Fruit fly (Drosophila melanogaster) whole organism, pupa: ENCODE measurements around the gene RanGAP.

Experiments used
- CG13204 ChIP-seq: fragments of 200-800 bp; sonication (Bioruptor generic); optimal IDR thresholded peaks from 2 replicates; lab custom pipeline; 2018; ENCODE audit warnings: missing biosample characterization, mild to moderate bottlenecking, missing genetic modification characterization, moderate library complexity
- CG17806 ChIP-seq: fragments of 200-800 bp; sonication (Bioruptor generic); optimal IDR thresholded peaks from 2 replicates; lab custom pipeline; 2018; ENCODE audit warnings: missing biosample characterization, mild to moderate bottlenecking, missing genetic modification characterization, moderate library complexity
- CG32121 ChIP-seq: fragments of 200-800 bp; sonication (Bioruptor generic); IDR thresholded peaks from 2 replicates; pipeline ENCODE4 v1.3.6; 2022; ENCODE audit warnings: missing biosample characterization, missing genetic modification characterization
- CG4496 ChIP-seq: fragments of 200-800 bp; sonication (Bioruptor generic); IDR thresholded peaks from 3 replicates; pipeline ENCODE4 v1.3.6; 2022; ENCODE audit warnings: missing biosample characterization, missing genetic modification characterization
- CG8159 ChIP-seq: fragments of 200-800 bp; sonication (Bioruptor generic); optimal IDR thresholded peaks from 3 replicates; lab custom pipeline; 2018; ENCODE audit warnings: missing biosample characterization, mild to moderate bottlenecking, missing genetic modification characterization, moderate library complexity
- CG9948 ChIP-seq: fragments of 200-800 bp; sonication (Bioruptor generic); optimal IDR thresholded peaks from 2 replicates; lab custom pipeline; 2018; ENCODE audit warnings: missing biosample characterization, mild to moderate bottlenecking, missing genetic modification characterization, moderate library complexity
- Ets98B ChIP-seq: fragments of 200-800 bp; sonication (Bioruptor generic); IDR thresholded peaks from 2 replicates; pipeline ENCODE4 v1.3.6; 2022; ENCODE audit warnings: missing biosample characterization, missing genetic modification characterization
- Pif1A ChIP-seq: fragments of 200-800 bp; sonication (Bioruptor generic); optimal IDR thresholded peaks from 3 replicates; lab custom pipeline; 2016; ENCODE audit warnings: missing biosample characterization, missing genetic modification characterization
- Snoo ChIP-seq: fragments of 200-800 bp; sonication (Bioruptor generic); optimal IDR thresholded peaks from 3 replicates; lab custom pipeline; 2017; ENCODE audit warnings: missing biosample characterization, mild to moderate bottlenecking, missing genetic modification characterization, inconsistent platforms
- fd96Ca ChIP-seq: fragments of 200-800 bp; sonication (Bioruptor generic); IDR thresholded peaks from 3 replicates; pipeline ENCODE4 v1.3.6; 2022; ENCODE audit warnings: missing biosample characterization, missing genetic modification characterization
- gl ChIP-seq: fragments of 200-800 bp; sonication (Bioruptor generic); optimal IDR thresholded peaks from 2 replicates; lab custom pipeline; 2018; ENCODE audit warnings: missing biosample characterization, mild to moderate bottlenecking, missing genetic modification characterization

DNA sequence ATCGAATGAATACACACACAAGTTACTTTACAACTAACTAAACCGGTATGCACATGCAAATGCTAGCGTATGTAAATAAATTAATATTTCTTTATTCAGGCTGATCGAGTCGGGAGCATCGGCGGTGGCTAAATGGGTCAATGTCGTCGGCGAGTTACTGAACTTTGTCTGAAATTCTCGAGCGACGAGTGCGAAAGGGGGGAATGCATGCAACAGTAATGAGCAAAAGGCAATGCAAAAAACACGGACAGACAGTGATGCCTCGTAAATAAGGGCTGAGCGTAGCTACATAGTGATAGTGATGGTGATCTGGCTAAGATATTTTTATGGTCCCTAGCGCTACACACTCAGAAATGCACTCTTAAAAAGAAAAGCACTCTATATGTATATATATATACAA, 1.0 kb upstream of the RanGAP start:
- TF ChIP-seq CG9948 (tag; lab: Kevin White, UChicago) (no peak), CG8159 (no peak), fd96Ca (GFP tag; lab: Robert Waterston, UW) (peak; percentile 47; the same call in 1 of the 3 replicates), CG17806 (no peak), Ets98B (GFP tag; lab: Robert Waterston, UW) (peak; percentile 14), CG4496 (no peak; the same call in 2 of the 3 replicates), CG32121 (no peak), gl (tag; lab: Kevin White, UChicago) (no peak), Snoo (tag; lab: Kevin White, UChicago) (peak; percentile 18), Pif1A (no peak), CG13204 (GFP tag; lab: Kevin White, UChicago) (no peak)
